Worm (Caenorhabditis elegans): ENCODE results near the gene C34F6.7.

C34F6.7 gene

ce11 chrX:11257071-11257470 lies 41.8 kb upstream of the C34F6.7 start, which contains the start of gene C03A3.1:
Gene C03A3.1, plus strand, starts transcription at chrX:11257361.
- no peak for TF ChIP-seq pha-4 (tag; optimal IDR thresholded peaks at IDR 0.05)
- TF ChIP-seq lin-32 (GFP tag; optimal IDR thresholded peaks at IDR 0.05): peak; percentile 29
- TF ChIP-seq hlh-1 (tag; optimal IDR thresholded peaks at IDR 0.05): peak; percentile 14
- TF ChIP-seq flh-1 (GFP tag; optimal IDR thresholded peaks at IDR 0.05): no peak
- TF ChIP-seq drap-1 (GFP tag; optimal IDR thresholded peaks at IDR 0.05): peak; percentile 47
- TF ChIP-seq nhr-2 (tag; optimal IDR thresholded peaks at IDR 0.05): no peak
- TF ChIP-seq bed-3 (GFP tag; optimal IDR thresholded peaks at IDR 0.05): no peak
- TF ChIP-seq nhr-76 (tag; optimal IDR thresholded peaks at IDR 0.05): no peak
- TF ChIP-seq nhr-237 (tag; optimal IDR thresholded peaks at IDR 0.05): no peak
- TF ChIP-seq mls-2 (tag; optimal IDR thresholded peaks at IDR 0.05): peak; percentile 51
- TF ChIP-seq lsy-2 (tag; optimal IDR thresholded peaks at IDR 0.05): no peak
- TF ChIP-seq unc-39 (tag; optimal IDR thresholded peaks at IDR 0.05): no peak
- no peak for TF ChIP-seq mep-1 (tag; optimal IDR thresholded peaks at IDR 0.05)
- no peak for TF ChIP-seq unc-62 (GFP tag; optimal IDR thresholded peaks at IDR 0.05)
- no peak for TF ChIP-seq ceh-43 (GFP tag; optimal IDR thresholded peaks at IDR 0.05)
- no peak for TF ChIP-seq ztf-11 (tag; optimal IDR thresholded peaks at IDR 0.05)
- TF ChIP-seq elt-3 (tag; optimal IDR thresholded peaks at IDR 0.05): no peak
- TF ChIP-seq lin-13 (tag; optimal IDR thresholded peaks at IDR 0.05): peak; percentile 17
- no peak for TF ChIP-seq zip-8 (tag; optimal IDR thresholded peaks at IDR 0.05)
- TF ChIP-seq sptf-1 (tag; optimal IDR thresholded peaks at IDR 0.05): peak; percentile 35
- peak; percentile 61 for TF ChIP-seq cnd-1 (tag; optimal IDR thresholded peaks at IDR 0.05)
- no peak for TF ChIP-seq sem-2 (GFP tag; optimal IDR thresholded peaks at IDR 0.05)
- no peak for TF ChIP-seq ham-2 (GFP tag; optimal IDR thresholded peaks at IDR 0.05)
- no peak for TF ChIP-seq elt-1 (tag; optimal IDR thresholded peaks at IDR 0.05; ENCODE audit: borderline replicate concordance, insufficient read depth)
- TF ChIP-seq nhr-12 (tag; optimal IDR thresholded peaks at IDR 0.05): no peak
- no peak for TF ChIP-seq ceh-83 (GFP tag; optimal IDR thresholded peaks at IDR 0.05)
- TF ChIP-seq ceh-39 (tag; optimal IDR thresholded peaks at IDR 0.05): no peak
- TF ChIP-seq mab-5 (tag; optimal IDR thresholded peaks at IDR 0.05): no peak
- TF ChIP-seq blmp-1 (tag; optimal IDR thresholded peaks at IDR 0.05): no peak
- TF ChIP-seq unc-120 (tag; optimal IDR thresholded peaks at IDR 0.05; ENCODE audit: poor library complexity, severe bottlenecking): peak; percentile 40
- no peak for TF ChIP-seq M03D4.4 (tag; optimal IDR thresholded peaks at IDR 0.05)
- no peak for TF ChIP-seq nhr-28 (tag; optimal IDR thresholded peaks at IDR 0.05)
- TF ChIP-seq snpc-4 (tag; optimal IDR thresholded peaks at IDR 0.05): no peak
- TF ChIP-seq ces-1 (GFP tag; optimal IDR thresholded peaks at IDR 0.05): peak; percentile 36
- TF ChIP-seq tbx-8 (GFP tag; optimal IDR thresholded peaks at IDR 0.05): no peak

ce11 chrX:11252429-11252828 lies 37.2 kb upstream of the C34F6.7 start:
- TF ChIP-seq mls-2 (tag; optimal IDR thresholded peaks at IDR 0.05): peak; percentile 78
- peak; percentile 28 for TF ChIP-seq tbx-8 (GFP tag; optimal IDR thresholded peaks at IDR 0.05)
- TF ChIP-seq snpc-4 (tag; optimal IDR thresholded peaks at IDR 0.05): no peak
- TF ChIP-seq ceh-39 (tag; optimal IDR thresholded peaks at IDR 0.05): no peak
- peak; percentile 62 for TF ChIP-seq cnd-1 (tag; optimal IDR thresholded peaks at IDR 0.05)
- peak; percentile 57 for TF ChIP-seq ceh-43 (GFP tag; optimal IDR thresholded peaks at IDR 0.05)
- no peak for TF ChIP-seq elt-1 (tag; optimal IDR thresholded peaks at IDR 0.05; ENCODE audit: borderline replicate concordance, insufficient read depth)
- peak; percentile 42 for TF ChIP-seq mep-1 (tag; optimal IDR thresholded peaks at IDR 0.05)
- TF ChIP-seq unc-120 (tag; optimal IDR thresholded peaks at IDR 0.05; ENCODE audit: poor library complexity, severe bottlenecking): peak; percentile 70
- TF ChIP-seq sptf-1 (tag; optimal IDR thresholded peaks at IDR 0.05): peak; percentile 73
- peak; percentile 37 for TF ChIP-seq ham-2 (GFP tag; optimal IDR thresholded peaks at IDR 0.05)
- TF ChIP-seq unc-62 (GFP tag; optimal IDR thresholded peaks at IDR 0.05): no peak
- peak; percentile 61 for TF ChIP-seq drap-1 (GFP tag; optimal IDR thresholded peaks at IDR 0.05)
- no peak for TF ChIP-seq nhr-12 (tag; optimal IDR thresholded peaks at IDR 0.05)
- no peak for TF ChIP-seq lin-13 (tag; optimal IDR thresholded peaks at IDR 0.05)
- TF ChIP-seq flh-1 (GFP tag; optimal IDR thresholded peaks at IDR 0.05): peak; percentile 39
- TF ChIP-seq ztf-11 (tag; optimal IDR thresholded peaks at IDR 0.05): no peak
- no peak for TF ChIP-seq elt-3 (tag; optimal IDR thresholded peaks at IDR 0.05)
- TF ChIP-seq nhr-237 (tag; optimal IDR thresholded peaks at IDR 0.05): no peak
- no peak for TF ChIP-seq lsy-2 (tag; optimal IDR thresholded peaks at IDR 0.05)
- TF ChIP-seq mab-5 (tag; optimal IDR thresholded peaks at IDR 0.05): no peak
- no peak for TF ChIP-seq blmp-1 (tag; optimal IDR thresholded peaks at IDR 0.05)
- no peak for TF ChIP-seq unc-39 (tag; optimal IDR thresholded peaks at IDR 0.05)
- TF ChIP-seq sem-2 (GFP tag; optimal IDR thresholded peaks at IDR 0.05): peak; percentile 65
- TF ChIP-seq ceh-83 (GFP tag; optimal IDR thresholded peaks at IDR 0.05): peak; percentile 85
- no peak for TF ChIP-seq nhr-76 (tag; optimal IDR thresholded peaks at IDR 0.05)
- peak; percentile 30 for TF ChIP-seq bed-3 (GFP tag; optimal IDR thresholded peaks at IDR 0.05)
- TF ChIP-seq M03D4.4 (tag; optimal IDR thresholded peaks at IDR 0.05): peak; percentile 69
- TF ChIP-seq ces-1 (GFP tag; optimal IDR thresholded peaks at IDR 0.05): no peak
- TF ChIP-seq nhr-28 (tag; optimal IDR thresholded peaks at IDR 0.05): no peak
- no peak for TF ChIP-seq nhr-2 (tag; optimal IDR thresholded peaks at IDR 0.05)
- no peak for TF ChIP-seq pha-4 (tag; optimal IDR thresholded peaks at IDR 0.05)
- no peak for TF ChIP-seq hlh-1 (tag; optimal IDR thresholded peaks at IDR 0.05)
- peak; percentile 32 for TF ChIP-seq zip-8 (tag; optimal IDR thresholded peaks at IDR 0.05)
- peak; percentile 53 for TF ChIP-seq lin-32 (GFP tag; optimal IDR thresholded peaks at IDR 0.05)

Data from whole organism, mixed stage, embryonic.